Fruit fly (Drosophila melanogaster): ENCODE data around the gene Rab9.

The Rab9 gene

DNA sequence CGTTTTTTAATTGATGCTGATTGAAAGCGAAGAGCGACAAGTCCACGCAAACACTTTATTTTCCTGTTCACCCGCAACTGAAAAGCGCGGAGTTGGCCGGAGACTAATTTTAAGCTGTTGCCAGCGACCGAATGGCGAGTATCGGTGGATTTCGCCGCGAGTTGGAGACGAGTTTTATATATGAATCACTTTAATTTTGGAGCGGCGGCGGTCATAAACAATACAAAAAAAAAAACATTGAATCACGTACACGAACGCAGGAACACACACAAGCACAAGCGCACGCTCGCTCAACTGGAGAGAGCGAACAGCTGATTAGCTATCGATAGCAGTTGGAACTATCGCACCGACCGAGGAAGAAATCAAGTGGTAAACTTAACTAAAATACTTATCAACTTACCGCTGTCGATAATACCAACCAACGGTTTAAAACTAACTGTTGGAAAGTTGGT lies 6.0 kb upstream of the Rab9 start, which contains the start of gene Pax:
TSS of gene Pax (minus strand) at position 267 of the 452 bp plus-strand sequence.
- TF ChIP-seq EcR (GFP tag; optimal IDR thresholded peaks at IDR 0.05) (peak; percentile 23), CG34367 (tag; optimal IDR thresholded peaks at IDR 0.05) (no peak), CG9948 (tag; optimal IDR thresholded peaks at IDR 0.05) (no peak), D1 (tag; optimal IDR thresholded peaks at IDR 0.05) (no peak), CG8159 (tag; optimal IDR thresholded peaks at IDR 0.05) (no peak), Pif1A (GFP tag; optimal IDR thresholded peaks at IDR 0.05) (peak; percentile 2), Snoo (tag; optimal IDR thresholded peaks at IDR 0.05) (peak; percentile 26), CG4496 (GFP tag; IDR thresholded peaks at IDR 0.05) (peak; percentile 62; the same call in 2 of the 3 replicates), Ets98B (GFP tag; IDR thresholded peaks at IDR 0.05) (peak; percentile 49; the same call in 1 of the 2 replicates), CG17806 (tag; optimal IDR thresholded peaks at IDR 0.05) (no peak), CG8301 (tag; optimal IDR thresholded peaks at IDR 0.05) (no peak), Pif1B (GFP tag; optimal IDR thresholded peaks at IDR 0.05) (peak; percentile 2), CG12605 (GFP tag; IDR thresholded peaks at IDR 0.05) (peak; percentile 57; the same call in 1 of the 2 replicates), fd96Ca (GFP tag; IDR thresholded peaks at IDR 0.05) (no peak), CG32121 (GFP tag; IDR thresholded peaks at IDR 0.05) (no peak; the same call in 1 of the 2 replicates), CG14655 (GFP tag; optimal IDR thresholded peaks at IDR 0.05) (no peak), CG13204 (GFP tag; optimal IDR thresholded peaks at IDR 0.05) (peak; percentile 52), gl (tag; optimal IDR thresholded peaks at IDR 0.05) (peak; percentile 62), rn (GFP tag; IDR thresholded peaks at IDR 0.05) (no peak), CG15710 (tag; optimal IDR thresholded peaks at IDR 0.05) (peak; percentile 9), CG10348 (GFP tag; IDR thresholded peaks at IDR 0.05) (no peak)

dm6 chr2L:19429731-19430130 lies 2.6 kb upstream of the Rab9 start:
- TF ChIP-seq fd96Ca (GFP tag; IDR thresholded peaks at IDR 0.05) (peak; percentile 6; the same call in 1 of the 3 replicates), CG34367 (tag; optimal IDR thresholded peaks at IDR 0.05) (no peak), CG9948 (tag; optimal IDR thresholded peaks at IDR 0.05) (no peak), gl (tag; optimal IDR thresholded peaks at IDR 0.05) (no peak), CG4496 (GFP tag; IDR thresholded peaks at IDR 0.05) (no peak), CG10348 (GFP tag; IDR thresholded peaks at IDR 0.05) (no peak), EcR (GFP tag; optimal IDR thresholded peaks at IDR 0.05) (peak; percentile 81), CG8159 (tag; optimal IDR thresholded peaks at IDR 0.05) (no peak), CG12605 (GFP tag; IDR thresholded peaks at IDR 0.05) (no peak), Ets98B (GFP tag; IDR thresholded peaks at IDR 0.05) (no peak), rn (GFP tag; IDR thresholded peaks at IDR 0.05) (no peak), CG14655 (GFP tag; optimal IDR thresholded peaks at IDR 0.05) (no peak), CG32121 (GFP tag; IDR thresholded peaks at IDR 0.05) (no peak), D1 (tag; optimal IDR thresholded peaks at IDR 0.05) (no peak), CG13204 (GFP tag; optimal IDR thresholded peaks at IDR 0.05) (no peak)

DNA sequence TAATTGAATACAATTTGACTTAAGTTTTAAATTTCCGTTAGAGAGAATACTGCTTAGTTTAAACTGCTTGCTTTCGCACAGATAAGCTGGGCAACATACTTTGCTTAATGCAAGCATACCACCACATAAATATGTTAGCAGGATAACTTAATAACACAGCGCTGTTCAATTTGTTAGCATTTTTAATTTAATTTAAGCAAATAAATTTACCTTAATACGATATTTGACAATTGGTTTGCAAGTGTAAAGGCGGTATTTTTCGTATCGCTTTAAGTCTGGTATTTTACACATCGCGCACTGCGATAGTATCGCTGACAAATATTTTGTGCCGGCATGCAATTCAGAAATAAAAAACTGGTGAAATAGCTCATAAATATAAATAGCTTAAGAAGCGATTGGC lies 2.0 kb upstream of the Rab9 start, which contains the start of gene RtcB:
TSS of gene RtcB (plus strand) at position 301 of the 400 bp plus-strand sequence.
- TF ChIP-seq CG15710 (tag; optimal IDR thresholded peaks at IDR 0.05), result no peak
- TF ChIP-seq Pif1A (GFP tag; optimal IDR thresholded peaks at IDR 0.05), result no peak
- TF ChIP-seq D1 (tag; optimal IDR thresholded peaks at IDR 0.05), result no peak
- TF ChIP-seq Snoo (tag; optimal IDR thresholded peaks at IDR 0.05), result no peak
- no peak for TF ChIP-seq CG12605 (GFP tag; IDR thresholded peaks at IDR 0.05)
- no peak for TF ChIP-seq CG13204 (GFP tag; optimal IDR thresholded peaks at IDR 0.05)
- TF ChIP-seq gl (tag; optimal IDR thresholded peaks at IDR 0.05), result no peak
- no peak for TF ChIP-seq CG8301 (tag; optimal IDR thresholded peaks at IDR 0.05)
- TF ChIP-seq CG34367 (tag; optimal IDR thresholded peaks at IDR 0.05), result no peak
- TF ChIP-seq CG4496 (GFP tag; IDR thresholded peaks at IDR 0.05), result no peak

DNA sequence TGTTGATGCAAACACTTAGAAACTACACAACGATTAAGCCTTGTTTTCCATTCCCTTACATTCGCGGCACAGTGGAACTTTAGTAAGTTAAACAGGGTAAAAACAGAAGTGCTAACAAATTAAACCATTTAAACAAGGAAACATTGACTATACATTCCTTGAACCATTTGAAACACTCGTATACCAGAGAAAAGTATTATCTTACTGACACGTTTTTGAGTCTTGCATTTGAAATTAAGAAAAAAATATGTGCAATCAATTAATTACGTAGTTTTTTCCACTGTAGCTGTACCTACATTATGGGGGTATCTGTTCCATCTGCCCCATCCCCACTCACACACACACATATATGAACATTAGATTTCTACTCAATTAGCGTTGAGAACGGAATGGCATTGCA lies 918 bp downstream of the Rab9 start:
- TF ChIP-seq rn (GFP tag; IDR thresholded peaks at IDR 0.05), result no peak
- no peak for TF ChIP-seq CG10348 (GFP tag; IDR thresholded peaks at IDR 0.05)
- no peak for TF ChIP-seq Ets98B (GFP tag; IDR thresholded peaks at IDR 0.05)
- peak; percentile 20 for TF ChIP-seq CG8301 (tag; optimal IDR thresholded peaks at IDR 0.05)
- TF ChIP-seq gl (tag; optimal IDR thresholded peaks at IDR 0.05), result no peak
- TF ChIP-seq Pif1A (GFP tag; optimal IDR thresholded peaks at IDR 0.05), result peak; percentile 19
- TF ChIP-seq CG4496 (GFP tag; IDR thresholded peaks at IDR 0.05), result no peak; the same call in 2 of the 3 replicates
- 0 out of 2 replicates have a peak, but pooled peaks have one; percentile 23 for TF ChIP-seq CG32121 (GFP tag; IDR thresholded peaks at IDR 0.05)
- TF ChIP-seq CG8159 (tag; optimal IDR thresholded peaks at IDR 0.05), result no peak
- no peak for TF ChIP-seq CG34367 (tag; optimal IDR thresholded peaks at IDR 0.05)
- no peak for TF ChIP-seq CG13204 (GFP tag; optimal IDR thresholded peaks at IDR 0.05)
- TF ChIP-seq CG12605 (GFP tag; IDR thresholded peaks at IDR 0.05), result no peak
- TF ChIP-seq CG14655 (GFP tag; optimal IDR thresholded peaks at IDR 0.05), result no peak
- no peak for TF ChIP-seq CG17806 (tag; optimal IDR thresholded peaks at IDR 0.05)
- no peak for TF ChIP-seq Pif1B (GFP tag; optimal IDR thresholded peaks at IDR 0.05)
- TF ChIP-seq Snoo (tag; optimal IDR thresholded peaks at IDR 0.05), result no peak
- no peak for TF ChIP-seq CG15710 (tag; optimal IDR thresholded peaks at IDR 0.05)

DNA sequence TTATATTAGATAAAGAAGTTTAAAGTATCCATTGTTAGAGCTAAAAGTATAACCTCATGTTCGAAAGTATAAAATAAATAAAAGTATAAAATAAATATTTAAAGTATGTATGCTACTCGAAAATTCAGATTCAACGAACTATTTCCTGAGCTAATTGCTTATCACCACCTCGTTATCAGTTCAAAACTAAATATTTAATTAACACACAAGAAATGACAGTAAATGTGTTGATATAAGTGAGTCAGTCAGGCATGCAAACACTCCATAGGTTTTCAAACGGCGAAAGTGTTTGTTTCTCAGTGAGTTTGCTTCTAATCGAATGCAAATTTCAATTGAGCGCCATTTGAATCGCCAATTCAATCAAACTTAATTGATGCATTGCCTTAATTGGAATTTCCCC lies 1.9 kb downstream of the Rab9 start:
- TF ChIP-seq Pif1B (GFP tag; optimal IDR thresholded peaks at IDR 0.05) (peak; percentile 14), CG4496 (GFP tag; IDR thresholded peaks at IDR 0.05) (0 out of 3 replicates have a peak, but pooled peaks have one; percentile 16), CG14655 (GFP tag; optimal IDR thresholded peaks at IDR 0.05) (no peak), gl (tag; optimal IDR thresholded peaks at IDR 0.05) (no peak)

All from whole organism, pupa.